Worm (Caenorhabditis elegans) whole organism, young adult: ENCODE measurements around the gene utp-20.

ENCODE experiments used
- B0261.1 ChIP-seq: sonication (generic microtip); optimal IDR thresholded peaks from 2 replicates; lab custom pipeline; 2016; ENCODE audit warnings: mild to moderate bottlenecking, missing genetic modification characterization, moderate library complexity, missing compliant biosample characterization
- C06A6.2 ChIP-seq: fragments of 200-800 bp; sonication (Bioruptor generic); conservative IDR thresholded peaks from 2 replicates; pipeline ENCODE4 v1.3.6; 2022; ENCODE audit warnings: missing genetic modification characterization, missing compliant biosample characterization
- C17E4.6 ChIP-seq: fragments of 200-800 bp; sonication (Bioruptor generic); IDR thresholded peaks from 2 replicates; pipeline ENCODE4 v1.3.6; 2022; ENCODE audit warnings: missing genetic modification reagents, missing genetic modification characterization, missing compliant biosample characterization
- F22D6.2 ChIP-seq: sonication (generic microtip); optimal IDR thresholded peaks from 2 replicates; lab custom pipeline; 2016; ENCODE audit warnings: mild to moderate bottlenecking, missing genetic modification characterization, missing compliant biosample characterization
- F39B2.1 ChIP-seq: fragments of 200-800 bp; sonication (Bioruptor generic); IDR thresholded peaks from 2 replicates; pipeline ENCODE4 v1.3.6; 2022; ENCODE audit warnings: missing genetic modification reagents, missing genetic modification characterization, missing compliant biosample characterization
- F49E8.2 ChIP-seq: sonication (generic microtip); optimal IDR thresholded peaks from 3 replicates; lab custom pipeline; 2017; ENCODE audit warnings: missing genetic modification characterization, mild to moderate bottlenecking, missing compliant biosample characterization, antibody characterized with exemption, moderate library complexity; ENCODE audit not compliant: insufficient read depth
- K11D2.4 ChIP-seq: fragments of 200-800 bp; sonication (Bioruptor generic); IDR thresholded peaks from 2 replicates; pipeline ENCODE4 v1.3.6; 2022; ENCODE audit warnings: missing genetic modification reagents, missing genetic modification characterization, missing compliant biosample characterization
- T07F8.4 ChIP-seq: sonication (generic microtip); optimal IDR thresholded peaks from 2 replicates; lab custom pipeline; 2016; ENCODE audit warnings: mild to moderate bottlenecking, missing genetic modification characterization, moderate library complexity, missing compliant biosample characterization
- Y53G8AR.9 ChIP-seq: fragments of 200-800 bp; sonication (Bioruptor generic); conservative IDR thresholded peaks from 2 replicates; pipeline ENCODE4 v1.3.6; 2022; ENCODE audit warnings: missing genetic modification reagents, missing genetic modification characterization, missing compliant biosample characterization
- Y79H2A.3 ChIP-seq: fragments of 200-800 bp; sonication (Bioruptor generic); conservative IDR thresholded peaks from 2 replicates; pipeline ENCODE4 v1.3.6; 2022; ENCODE audit warnings: missing genetic modification reagents, missing genetic modification characterization, missing compliant biosample characterization
- Y95B8A.8 ChIP-seq: fragments of 200-800 bp; sonication (Bioruptor generic); IDR thresholded peaks from 2 replicates; pipeline ENCODE4 v1.3.6; 2022; ENCODE audit warnings: missing genetic modification reagents, missing genetic modification characterization, missing compliant biosample characterization
- ama-1 ChIP-seq, 3 experiments: fragments of 150-350 bp in 1 of 3; sonication (generic microtip) in 2 of 3; optimal IDR thresholded peaks; 2 replicates each; lab custom pipeline; 2014 to 2018; ENCODE audit warnings: missing biosample characterization in 2 of 3, missing genetic modification characterization in 2 of 3, missing genetic modification reagents in 2 of 3
- atf-7 ChIP-seq: sonication (generic microtip); optimal IDR thresholded peaks from 2 replicates; lab custom pipeline; 2017; ENCODE audit warnings: mild to moderate bottlenecking, missing genetic modification characterization, missing compliant biosample characterization
- attf-5 ChIP-seq: fragments of 200-800 bp; sonication (Bioruptor generic); optimal IDR thresholded peaks from 2 replicates; lab custom pipeline; 2018; ENCODE audit warnings: mild to moderate bottlenecking, missing genetic modification characterization, missing compliant biosample characterization
- cebp-2 ChIP-seq: fragments of 200-800 bp; sonication (Bioruptor generic); IDR thresholded peaks from 2 replicates; pipeline ENCODE4 v1.3.6; 2022; ENCODE audit warnings: missing genetic modification characterization, missing compliant biosample characterization
- ceh-100 ChIP-seq: fragments of 200-800 bp; sonication (Bioruptor generic); IDR thresholded peaks from 2 replicates; pipeline ENCODE4 v1.3.6; 2022; ENCODE audit warnings: missing genetic modification reagents, missing genetic modification characterization, missing compliant biosample characterization
- ceh-27 ChIP-seq: fragments of 200-800 bp; sonication (Bioruptor generic); optimal IDR thresholded peaks from 2 replicates; lab custom pipeline; 2018; ENCODE audit warnings: mild to moderate bottlenecking, missing genetic modification characterization, moderate library complexity, missing compliant biosample characterization
- ceh-58 ChIP-seq: fragments of 200-800 bp; sonication (Bioruptor generic); IDR thresholded peaks from 2 replicates; pipeline ENCODE4 v1.3.6; 2022; ENCODE audit warnings: missing genetic modification characterization, missing compliant biosample characterization
- ceh-91 ChIP-seq: fragments of 200-800 bp; sonication (Bioruptor generic); IDR thresholded peaks from 2 replicates; pipeline ENCODE4 v1.3.6; 2022; ENCODE audit warnings: missing genetic modification reagents, missing genetic modification characterization, missing compliant biosample characterization
- chd-7 ChIP-seq: sonication (generic microtip); optimal IDR thresholded peaks from 2 replicates; lab custom pipeline; 2016; ENCODE audit warnings: mild to moderate bottlenecking, missing genetic modification characterization, moderate library complexity, missing compliant biosample characterization
- dox-1 ChIP-seq: fragments of 200-800 bp; sonication (Bioruptor generic); IDR thresholded peaks from 2 replicates; pipeline ENCODE4 v1.3.6; 2022; ENCODE audit warnings: missing genetic modification reagents, missing genetic modification characterization, missing compliant biosample characterization
- dpl-1 ChIP-seq: fragments of 150-350 bp; optimal IDR thresholded peaks from 2 replicates; lab custom pipeline; 2014; ENCODE audit warnings: missing biosample characterization, missing genetic modification reagents, missing genetic modification characterization
- egrh-3 ChIP-seq: fragments of 200-800 bp; sonication (Bioruptor generic); IDR thresholded peaks from 2 replicates; pipeline ENCODE4 v1.3.6; 2022; ENCODE audit warnings: missing genetic modification reagents, missing genetic modification characterization, missing compliant biosample characterization
- fkh-3 ChIP-seq: sonication (generic microtip); optimal IDR thresholded peaks from 2 replicates; lab custom pipeline; 2016; ENCODE audit warnings: mild to moderate bottlenecking, missing genetic modification characterization, missing compliant biosample characterization
- hsf-1 ChIP-seq: fragments of 200-800 bp; sonication (Bioruptor generic); IDR thresholded peaks from 2 replicates; pipeline ENCODE4 v1.3.6; 2022; ENCODE audit warnings: missing genetic modification reagents, missing genetic modification characterization, missing compliant biosample characterization
- let-526 ChIP-seq: fragments of 200-800 bp; sonication (Bioruptor generic); IDR thresholded peaks from 2 replicates; pipeline ENCODE4 v1.3.6; 2022; ENCODE audit warnings: missing genetic modification reagents, missing genetic modification characterization, missing compliant biosample characterization
- let-607 ChIP-seq, 2 experiments: fragments of 200-800 bp in 1 of 2; sonication (Bioruptor generic) in 1 of 2; sonication (generic microtip) in 1 of 2; optimal IDR thresholded peaks; 2 replicates each; lab custom pipeline; 2016 to 2018; ENCODE audit warnings: mild to moderate bottlenecking in 2 of 2, missing compliant biosample characterization in 2 of 2, missing genetic modification characterization in 2 of 2, moderate library complexity in 2 of 2, missing genotype in 1 of 2
- lsl-1 ChIP-seq: fragments of 200-800 bp; sonication (Bioruptor generic); optimal IDR thresholded peaks from 2 replicates; lab custom pipeline; 2018; ENCODE audit warnings: mild to moderate bottlenecking, missing genetic modification characterization, moderate library complexity, missing compliant biosample characterization
- lsy-27 ChIP-seq: sonication (generic microtip); optimal IDR thresholded peaks from 2 replicates; lab custom pipeline; 2017; ENCODE audit warnings: missing genetic modification characterization, mild to moderate bottlenecking, missing compliant biosample characterization, antibody characterized with exemption, missing genotype, borderline replicate concordance; ENCODE audit not compliant: insufficient read depth
- madf-6 ChIP-seq: fragments of 200-800 bp; sonication (Bioruptor generic); IDR thresholded peaks from 2 replicates; pipeline ENCODE4 v1.3.6; 2022; ENCODE audit warnings: missing genetic modification reagents, missing genetic modification characterization, missing compliant biosample characterization
- madf-8 ChIP-seq: fragments of 200-800 bp; sonication (Bioruptor generic); conservative IDR thresholded peaks from 2 replicates; pipeline ENCODE4 v1.3.6; 2022; ENCODE audit warnings: missing genetic modification reagents, missing genetic modification characterization, missing compliant biosample characterization
- mcd-1 ChIP-seq: fragments of 200-800 bp; sonication (Bioruptor generic); IDR thresholded peaks from 2 replicates; pipeline ENCODE4 v1.3.6; 2022; ENCODE audit warnings: missing genetic modification reagents, missing genetic modification characterization, missing compliant biosample characterization
- mes-4 ChIP-seq: sonication (generic microtip); optimal IDR thresholded peaks from 2 replicates; lab custom pipeline; 2016; ENCODE audit warnings: missing genotype, missing genetic modification characterization, missing compliant biosample characterization
- nhr-80 ChIP-seq: sonication (generic microtip); optimal IDR thresholded peaks from 2 replicates; lab custom pipeline; 2016; ENCODE audit warnings: missing genetic modification characterization, missing compliant biosample characterization
- pbrm-1 ChIP-seq: fragments of 200-800 bp; sonication (Bioruptor generic); IDR thresholded peaks from 2 replicates; pipeline ENCODE4 v1.3.6; 2022; ENCODE audit warnings: missing genetic modification reagents, missing genetic modification characterization, missing compliant biosample characterization
- rec-8 ChIP-seq, 2 experiments: sonication (generic microtip); optimal IDR thresholded peaks; 2 replicates each; lab custom pipeline; 2016; ENCODE audit warnings: mild to moderate bottlenecking in 2 of 2, missing genetic modification characterization in 2 of 2, missing genetic modification reagents in 2 of 2, missing genotype in 2 of 2, missing biosample characterization in 1 of 2, missing compliant biosample characterization in 1 of 2, moderate library complexity in 1 of 2
- repo-1 ChIP-seq: sonication (generic microtip); optimal IDR thresholded peaks from 2 replicates; lab custom pipeline; 2017; ENCODE audit warnings: mild to moderate bottlenecking, missing genetic modification characterization, missing compliant biosample characterization
- rpc-1 ChIP-seq, 2 experiments: fragments of 150-350 bp in 1 of 2; sonication (generic microtip) in 1 of 2; optimal IDR thresholded peaks; 2 replicates each; lab custom pipeline; 2014 to 2018; ENCODE audit warnings: missing biosample characterization in 1 of 2, missing genetic modification characterization in 1 of 2, missing genetic modification reagents in 1 of 2, missing genotype in 1 of 2
- snpc-1.1 ChIP-seq: sonication (generic microtip); optimal IDR thresholded peaks from 2 replicates; lab custom pipeline; 2017; ENCODE audit warnings: missing genetic modification characterization, mild to moderate bottlenecking, missing compliant biosample characterization, antibody characterized with exemption, moderate library complexity, missing genotype, missing genetic modification reagents; ENCODE audit not compliant: insufficient read depth
- snpc-4 ChIP-seq, 5 experiments: fragments of 150-350 bp in 1 of 5; sonication (generic microtip) in 4 of 5; optimal IDR thresholded peaks; 2 replicates each; lab custom pipeline; 2014 to 2018; ENCODE audit warnings: missing genetic modification characterization in 5 of 5, missing biosample characterization in 3 of 5, antibody characterized with exemption in 2 of 5, mild to moderate bottlenecking in 2 of 5, missing compliant biosample characterization in 2 of 5, missing genotype in 2 of 5, moderate library complexity in 2 of 5, missing genetic modification reagents in 1 of 5
- somi-1 ChIP-seq: fragments of 200-800 bp; sonication (Bioruptor generic); optimal IDR thresholded peaks from 2 replicates; lab custom pipeline; 2018; ENCODE audit warnings: mild to moderate bottlenecking, missing genetic modification characterization, missing compliant biosample characterization
- tbp1 ChIP-seq: fragments of 200-800 bp; sonication (Bioruptor generic); optimal IDR thresholded peaks from 2 replicates; lab custom pipeline; 2018; ENCODE audit warnings: mild to moderate bottlenecking, missing genetic modification characterization, missing compliant biosample characterization
- unc-62 ChIP-seq: fragments of 150-350 bp; optimal IDR thresholded peaks from 2 replicates; lab custom pipeline; 2014; ENCODE audit warnings: missing biosample characterization, missing genetic modification reagents, missing genetic modification characterization
- zim-3 ChIP-seq: sonication (generic microtip); optimal IDR thresholded peaks from 2 replicates; lab custom pipeline; 2017; ENCODE audit warnings: mild to moderate bottlenecking, missing genetic modification characterization, moderate library complexity, missing compliant biosample characterization
- ztf-25 ChIP-seq: fragments of 200-800 bp; sonication (Bioruptor generic); IDR thresholded peaks from 2 replicates; pipeline ENCODE4 v1.3.6; 2022; ENCODE audit warnings: missing genetic modification reagents, missing genetic modification characterization, missing compliant biosample characterization
- ztf-26 ChIP-seq: sonication (generic microtip); optimal IDR thresholded peaks from 2 replicates; lab custom pipeline; 2017; ENCODE audit warnings: missing genetic modification characterization, missing compliant biosample characterization

utp-20 gene

DNA sequence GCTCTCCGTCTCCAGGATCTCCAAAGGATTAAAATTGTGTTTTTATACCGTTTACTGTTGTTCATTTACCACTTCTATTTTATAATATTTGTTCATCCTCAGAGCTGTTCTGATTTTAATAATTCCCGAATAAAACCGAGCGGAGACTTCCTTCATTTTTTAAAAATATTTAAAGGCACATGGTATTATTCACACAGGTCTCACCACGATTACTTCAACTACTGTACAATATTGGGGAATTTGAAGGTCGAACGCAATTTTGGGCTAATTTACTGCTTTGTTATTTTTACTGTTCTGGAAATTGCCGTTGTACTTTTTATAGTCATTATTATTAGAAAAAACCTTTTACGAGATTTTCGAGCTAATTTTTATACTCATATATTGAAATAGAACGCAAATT lies 45.0 kb upstream of the utp-20 start (continued):
- TF ChIP-seq tbp1 (peak; percentile 58), atf-7 (no peak), Y79H2A.3 (GFP tag; lab: Robert Waterston, UW) (peak; percentile 89), snpc-1.1 (tag; lab: Kevin White, UChicago) (peak; percentile 21), attf-5 (GFP tag; lab: Kevin White, UChicago) (no peak), K11D2.4 (GFP tag; lab: Robert Waterston, UW) (no peak), let-526 (GFP tag; lab: Robert Waterston, UW) (no peak), lsl-1 (GFP tag; lab: Kevin White, UChicago) (peak; percentile 79), pbrm-1 (GFP tag; lab: Robert Waterston, UW) (0 out of 2 replicates have a peak, but pooled peaks have one; percentile 37), let-607 (tag; optimal IDR thresholded peaks at IDR 0.05; lab: Kevin White, UChicago) (no peak), ztf-25 (0 out of 2 replicates have a peak, but pooled peaks have one; percentile 37), F39B2.1 (GFP tag; lab: Robert Waterston, UW) (no peak), hsf-1 (GFP tag; lab: Robert Waterston, UW) (peak; percentile 63; the same call in 1 of the 2 replicates), cebp-2 (GFP tag; lab: Robert Waterston, UW) (0 out of 2 replicates have a peak, but pooled peaks have one; percentile 59), madf-8 (GFP tag; lab: Robert Waterston, UW) (peak; percentile 37; the same call in 1 of the 2 replicates), fkh-3 (no peak), lsy-27 (tag; lab: Kevin White, UChicago) (no peak), ceh-100 (GFP tag; lab: Robert Waterston, UW) (peak; percentile 49), chd-7 (tag; lab: Kevin White, UChicago) (no peak), ceh-91 (GFP tag; lab: Robert Waterston, UW) (peak; percentile 56), repo-1 (tag; lab: Kevin White, UChicago) (peak; percentile 23), C17E4.6 (GFP tag; lab: Robert Waterston, UW) (0 out of 2 replicates have a peak, but pooled peaks have one; percentile 66), rec-8 (tag; optimal IDR thresholded peaks at IDR 0.05; lab: Kevin White, UChicago) (no peak), mcd-1 (GFP tag; lab: Robert Waterston, UW) (no peak), dpl-1 (GFP tag; lab: Kevin White, UChicago) (no peak), mes-4 (peak; percentile 27), egrh-3 (no peak), T07F8.4 (tag; lab: Kevin White, UChicago) (peak; percentile 6), Y53G8AR.9 (peak; percentile 75), rpc-1 (optimal IDR thresholded peaks at IDR 0.05; lab: Kevin White, UChicago) (no peak), rpc-1 (tag; optimal IDR thresholded peaks at IDR 0.05; lab: Kevin White, UChicago) (no peak), zim-3 (tag; lab: Kevin White, UChicago) (no peak), F22D6.2 (tag; lab: Kevin White, UChicago) (no peak), C06A6.2 (GFP tag; lab: Robert Waterston, UW) (no peak), ceh-58 (GFP tag; lab: Robert Waterston, UW) (0 out of 2 replicates have a peak, but pooled peaks have one; percentile 18), ztf-26 (tag; lab: Kevin White, UChicago) (no peak), nhr-80 (tag; lab: Kevin White, UChicago) (no peak), unc-62 (GFP tag; lab: Kevin White, UChicago) (no peak), dox-1 (GFP tag; lab: Robert Waterston, UW) (no peak), F49E8.2 (peak; percentile 93), somi-1 (no peak), ama-1 (optimal IDR thresholded peaks at IDR 0.05; lab: Kevin White, UChicago) (no peak), ama-1 (GFP tag; optimal IDR thresholded peaks at IDR 0.05; lab: Kevin White, UChicago) (peak in 1 of 2 experiments; percentile 69), Y95B8A.8 (GFP tag; lab: Robert Waterston, UW) (peak; percentile 88), B0261.1 (tag; lab: Kevin White, UChicago) (no peak), madf-6 (GFP tag; lab: Robert Waterston, UW) (peak; percentile 86), snpc-4 (GFP tag; optimal IDR thresholded peaks at IDR 0.05; lab: Kevin White, UChicago) (no peak), snpc-4 (tag; optimal IDR thresholded peaks at IDR 0.05; lab: Kevin White, UChicago) (no peak), ceh-27 (GFP tag; lab: Kevin White, UChicago) (no peak)
